Fruit fly (Drosophila melanogaster) whole organism, wandering third instar larva: ENCODE measurements around the gene CG15399.
A peak's percentile ranks its signal among the peaks of the same experiment; 100 is the strongest.

Source experiments
- Abd-B ChIP-seq: fragments of >200 bp; optimal IDR thresholded peaks from 2 replicates; lab custom pipeline; 2017; ENCODE audit warnings: missing biosample characterization, missing genetic modification characterization
- CG32264 ChIP-seq: fragments of 200-800 bp; sonication (Bioruptor generic); optimal IDR thresholded peaks from 2 replicates; lab custom pipeline; 2016; ENCODE audit warnings: missing biosample characterization, missing genetic modification characterization
- CG9705 ChIP-seq: fragments of 200-800 bp; sonication (Bioruptor generic); optimal IDR thresholded peaks from 2 replicates; lab custom pipeline; 2018; ENCODE audit warnings: missing biosample characterization, mild to moderate bottlenecking, missing genetic modification characterization
- CrebA ChIP-seq: fragments of 200-800 bp; sonication (Bioruptor generic); optimal IDR thresholded peaks from 2 replicates; lab custom pipeline; 2016; ENCODE audit warnings: missing biosample characterization, mild to moderate bottlenecking, missing genetic modification characterization, borderline replicate concordance
- Dfd ChIP-seq: fragments of >200 bp; optimal IDR thresholded peaks from 2 replicates; lab custom pipeline; 2017; ENCODE audit warnings: missing biosample characterization, missing genetic modification characterization
- Dif ChIP-seq: fragments of 200-275, 200-300 bp; sonication (Bioruptor generic); optimal IDR thresholded peaks from 2 replicates; lab custom pipeline; 2018; ENCODE audit warnings: missing biosample characterization, missing genetic modification characterization; ENCODE audit not compliant: partially characterized antibody
- GATAd ChIP-seq: sonication (Bioruptor generic); optimal IDR thresholded peaks from 2 replicates; lab custom pipeline; 2016; ENCODE audit warnings: missing biosample characterization, missing genetic modification characterization
- HLH106 ChIP-seq: fragments of 200-800 bp; optimal IDR thresholded peaks from 3 replicates; lab custom pipeline; 2019; ENCODE audit warnings: missing biosample characterization, mild to moderate bottlenecking, missing genetic modification characterization, moderate library complexity
- Hnf4 ChIP-seq: fragments of 200-800 bp; sonication (Bioruptor generic); optimal IDR thresholded peaks from 2 replicates; lab custom pipeline; 2016; ENCODE audit warnings: missing biosample characterization, mild to moderate bottlenecking, missing genetic modification characterization
- Hr78 ChIP-seq: fragments of >200 bp; optimal IDR thresholded peaks from 2 replicates; lab custom pipeline; 2017; ENCODE audit warnings: missing biosample characterization, missing genetic modification characterization
- Hr83 ChIP-seq: fragments of 200-300 bp; sonication (Bioruptor generic); optimal IDR thresholded peaks from 2 replicates; lab custom pipeline; 2016; ENCODE audit warnings: missing biosample characterization, mild to moderate bottlenecking, missing genetic modification characterization, moderate library complexity; ENCODE audit not compliant: poor library complexity, severe bottlenecking
- Jra ChIP-seq: sonication (Bioruptor generic); optimal IDR thresholded peaks from 2 replicates; lab custom pipeline; 2016; ENCODE audit warnings: missing biosample characterization, missing genetic modification characterization
- Mio ChIP-seq: sonication (Bioruptor generic); optimal IDR thresholded peaks from 2 replicates; lab custom pipeline; 2016; ENCODE audit warnings: missing biosample characterization, missing genetic modification characterization
- Myc ChIP-seq: fragments of >200 bp; optimal IDR thresholded peaks from 2 replicates; lab custom pipeline; 2017
- N ChIP-seq: fragments of >200 bp; optimal IDR thresholded peaks from 2 replicates; lab custom pipeline; 2018; ENCODE audit warnings: missing biosample characterization, missing external identifiers, missing genetic modification characterization
- OdsH ChIP-seq: fragments of 200-800 bp; sonication (Bioruptor generic); optimal IDR thresholded peaks from 2 replicates; lab custom pipeline; 2016; ENCODE audit warnings: missing biosample characterization, mild to moderate bottlenecking, missing genetic modification characterization
- Rel ChIP-seq, 2 experiments: fragments of 200-800 bp; sonication (Bioruptor generic) in 1 of 2; optimal IDR thresholded peaks; 2 replicates in 1 of 2; 3 replicates in 1 of 2; lab custom pipeline; 2016 to 2019; ENCODE audit warnings: mild to moderate bottlenecking in 2 of 2, missing biosample characterization in 2 of 2, missing genetic modification characterization in 2 of 2, moderate library complexity in 1 of 2
- Sp1 ChIP-seq: fragments of 200-800 bp; sonication (Bioruptor generic); optimal IDR thresholded peaks from 3 replicates; lab custom pipeline; 2019; ENCODE audit warnings: missing biosample characterization, mild to moderate bottlenecking, missing genetic modification characterization, moderate library complexity
- Vsx2 ChIP-seq: fragments of 200-300, 225-300 bp; sonication (Bioruptor generic); optimal IDR thresholded peaks from 2 replicates; lab custom pipeline; 2018; ENCODE audit warnings: missing biosample characterization, missing genetic modification characterization; ENCODE audit not compliant: partially characterized antibody
- br ChIP-seq: fragments of 200-800 bp; sonication (Bioruptor generic); optimal IDR thresholded peaks from 2 replicates; lab custom pipeline; 2016; ENCODE audit warnings: missing biosample characterization, missing genetic modification characterization
- brk ChIP-seq: fragments of 200-800 bp; sonication (Bioruptor generic); optimal IDR thresholded peaks from 2 replicates; lab custom pipeline; 2016; ENCODE audit warnings: missing biosample characterization, mild to moderate bottlenecking, missing genetic modification characterization
- dl ChIP-seq, 2 experiments: fragments of 175-275, 200-275 bp in 1 of 2; fragments of 200-275 bp in 1 of 2; sonication (Bioruptor generic); optimal IDR thresholded peaks; lab custom pipeline; 2018; ENCODE audit warnings: mild to moderate bottlenecking in 2 of 2, missing biosample characterization in 2 of 2, missing genetic modification characterization in 2 of 2, moderate library complexity in 2 of 2; ENCODE audit not compliant: partially characterized antibody in 2 of 2, insufficient read depth in 1 of 2
- dmrt93B ChIP-seq: fragments of 200-800 bp; sonication (Bioruptor generic); optimal IDR thresholded peaks from 2 replicates; lab custom pipeline; 2018; ENCODE audit warnings: missing biosample characterization, mild to moderate bottlenecking, missing genetic modification characterization
- dsf ChIP-seq: sonication (Bioruptor generic); optimal IDR thresholded peaks from 2 replicates; lab custom pipeline; 2016; ENCODE audit warnings: missing biosample characterization, missing genetic modification characterization, borderline replicate concordance
- ey ChIP-seq: fragments of 200-800 bp; sonication (Bioruptor generic); optimal IDR thresholded peaks from 2 replicates; lab custom pipeline; 2016; ENCODE audit warnings: missing biosample characterization, missing genetic modification characterization
- foxo ChIP-seq, 2 experiments: fragments of 200-800 bp; sonication (Bioruptor generic); optimal IDR thresholded peaks; 2 replicates in 1 of 2; 3 replicates in 1 of 2; lab custom pipeline; 2016 to 2017; ENCODE audit warnings: missing biosample characterization in 2 of 2, missing genetic modification characterization in 2 of 2
- fru ChIP-seq: fragments of 200-800 bp; sonication (Bioruptor generic); optimal IDR thresholded peaks from 3 replicates; lab custom pipeline; 2016; ENCODE audit warnings: missing biosample characterization, mild to moderate bottlenecking, missing genetic modification characterization
- h ChIP-seq: fragments of 200-800 bp; sonication (Bioruptor generic); optimal IDR thresholded peaks from 3 replicates; lab custom pipeline; 2016; ENCODE audit warnings: missing biosample characterization, mild to moderate bottlenecking, missing genetic modification characterization
- jim ChIP-seq: fragments of 175-275, 200-325 bp; sonication (Bioruptor generic); optimal IDR thresholded peaks from 2 replicates; lab custom pipeline; 2016; ENCODE audit warnings: missing biosample characterization, mild to moderate bottlenecking, missing genetic modification characterization
- lola ChIP-seq: fragments of >200 bp; optimal IDR thresholded peaks from 2 replicates; lab custom pipeline; 2017; ENCODE audit warnings: missing biosample characterization, missing genetic modification characterization
- pan ChIP-seq: fragments of >200 bp; optimal IDR thresholded peaks from 2 replicates; lab custom pipeline; 2017
- psq ChIP-seq: fragments of 200-800 bp; sonication (Bioruptor generic); optimal IDR thresholded peaks from 3 replicates; lab custom pipeline; 2017; ENCODE audit warnings: missing biosample characterization, mild to moderate bottlenecking, missing genetic modification characterization, moderate library complexity
- rgr ChIP-seq: fragments of 200-800 bp; sonication (Bioruptor generic); optimal IDR thresholded peaks from 3 replicates; lab custom pipeline; 2016; ENCODE audit warnings: missing biosample characterization, mild to moderate bottlenecking, missing genetic modification characterization
- sage ChIP-seq: fragments of 200-800 bp; sonication (Bioruptor generic); optimal IDR thresholded peaks from 2 replicates; lab custom pipeline; 2016; ENCODE audit warnings: missing biosample characterization, mild to moderate bottlenecking, missing genetic modification characterization
- sv ChIP-seq: fragments of 200-800 bp; sonication (Bioruptor generic); optimal IDR thresholded peaks from 3 replicates; lab custom pipeline; 2016; ENCODE audit warnings: missing biosample characterization, missing genetic modification characterization
- tai ChIP-seq: sonication (Bioruptor generic); optimal IDR thresholded peaks from 2 replicates; lab custom pipeline; 2016; ENCODE audit warnings: missing biosample characterization, missing genetic modification characterization
- usp ChIP-seq: fragments of >200 bp; optimal IDR thresholded peaks from 2 replicates; lab custom pipeline; 2017; ENCODE audit warnings: missing biosample characterization, missing genetic modification characterization
- woc ChIP-seq: sonication (Bioruptor generic); optimal IDR thresholded peaks from 2 replicates; lab custom pipeline; 2016; ENCODE audit warnings: missing biosample characterization, mild to moderate bottlenecking, missing genetic modification characterization

The CG15399 gene

DNA sequence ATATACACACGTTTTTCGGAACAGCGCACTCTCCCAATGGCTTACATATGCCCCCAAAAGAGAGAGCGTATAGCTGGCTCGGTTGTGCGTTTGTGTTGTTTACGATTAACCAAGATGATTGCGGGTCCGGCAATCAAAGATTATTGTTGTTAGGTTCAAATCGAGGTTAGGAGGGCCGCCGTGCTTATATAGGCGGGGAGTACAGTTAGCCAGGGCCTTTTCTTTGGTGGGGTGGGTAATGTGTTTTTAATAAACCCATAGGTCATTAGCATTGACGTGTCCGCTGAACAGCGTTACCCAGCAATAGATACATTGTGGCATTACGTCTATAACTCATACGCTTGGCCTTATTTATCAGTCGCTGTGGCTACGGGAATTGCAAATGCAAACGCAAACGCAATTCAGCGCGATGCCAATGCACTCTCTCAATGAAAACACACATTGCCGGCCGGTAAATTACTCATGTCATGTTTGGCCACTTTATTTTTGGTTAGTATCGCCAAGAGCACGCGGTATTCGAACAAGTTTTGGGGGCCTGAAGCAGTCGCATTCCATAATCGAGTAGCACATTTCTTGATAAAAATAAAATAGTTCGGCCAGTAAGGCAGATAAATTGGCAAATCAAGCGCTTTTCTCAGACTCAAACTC is 17.7 kb downstream of the CG15399 start:
- no peak for TF ChIP-seq CG32264 (GFP tag; lab: Kevin White, UChicago)
- TF ChIP-seq dl (GFP tag; optimal IDR thresholded peaks at IDR 0.05; lab: Kevin White, UChicago; ENCODE audit: insufficient read depth in 1 of 2, partially characterized antibody in 2 of 2), result peak in 1 of 2 experiments; percentile 15
- TF ChIP-seq Hr83 (GFP tag; lab: Kevin White, UChicago), result no peak
- no peak for TF ChIP-seq jim (GFP tag; lab: Kevin White, UChicago)
- TF ChIP-seq Myc, result no peak
- no peak for TF ChIP-seq woc
- TF ChIP-seq Rel (GFP tag; optimal IDR thresholded peaks at IDR 0.05; lab: Kevin White, UChicago), result no peak
- peak; percentile 42 for TF ChIP-seq Rel (tag; optimal IDR thresholded peaks at IDR 0.05; lab: Kevin White, UChicago)
- no peak for TF ChIP-seq ey (GFP tag; lab: Kevin White, UChicago)
- no peak for TF ChIP-seq Hnf4
- TF ChIP-seq foxo (GFP tag; optimal IDR thresholded peaks at IDR 0.05; lab: Kevin White, UChicago), result no peak
- no peak for TF ChIP-seq Sp1 (GFP tag; lab: Kevin White, UChicago)
- no peak for TF ChIP-seq CrebA (GFP tag; lab: Kevin White, UChicago)
- no peak for TF ChIP-seq CG9705 (GFP tag; lab: Kevin White, UChicago)
- TF ChIP-seq OdsH (GFP tag; lab: Kevin White, UChicago), result no peak
- no peak for TF ChIP-seq rgr (GFP tag; lab: Kevin White, UChicago)
- no peak for TF ChIP-seq HLH106 (tag; lab: Kevin White, UChicago)
- no peak for TF ChIP-seq Dif (GFP tag; lab: Kevin White, UChicago)

DNA sequence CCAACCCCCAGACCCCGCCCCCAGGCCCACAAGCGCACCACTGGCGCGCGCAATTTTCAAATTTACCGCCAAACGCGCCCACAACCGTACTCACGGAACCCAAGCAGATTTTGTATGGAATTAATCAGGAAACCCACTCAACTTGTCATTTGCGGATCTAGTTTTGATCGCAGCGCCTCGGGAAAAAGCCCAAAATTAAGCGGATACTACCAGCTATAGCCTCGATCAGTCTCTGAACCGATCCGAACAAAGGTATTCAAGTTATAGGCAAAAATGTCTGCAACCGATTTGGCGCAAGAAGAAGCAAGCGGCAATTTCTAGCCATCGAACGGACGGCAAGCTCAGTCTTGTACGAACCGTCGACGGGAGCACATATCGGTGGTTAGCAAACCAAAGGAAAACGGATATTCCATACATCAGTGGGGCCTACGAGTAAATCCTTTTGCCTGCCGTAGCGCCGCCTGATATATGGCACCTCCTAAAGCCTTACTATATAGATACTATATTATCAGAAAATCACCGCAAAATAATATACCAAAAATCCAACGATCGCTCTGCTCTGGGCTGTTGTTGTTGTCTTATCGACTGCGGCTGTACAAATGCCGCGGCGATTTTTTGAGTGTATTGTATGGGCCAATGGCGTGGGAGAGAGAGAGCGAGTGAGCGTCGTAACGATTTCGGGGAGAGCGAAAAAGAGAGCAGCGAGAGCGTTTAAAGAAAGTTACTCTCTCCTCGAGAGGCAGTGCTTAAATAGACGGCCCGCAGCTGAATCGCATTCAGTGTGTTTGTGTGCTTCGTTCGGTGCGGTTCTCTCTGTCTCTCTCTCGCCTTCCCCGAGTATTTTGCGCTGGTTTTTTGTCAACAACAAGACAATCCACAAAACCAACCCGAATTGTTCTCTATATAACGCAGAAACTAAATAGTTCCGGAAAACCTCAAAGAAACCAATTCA is 18.8 kb downstream of the CG15399 start, which contains the start of gene Pgk:
Pgk (minus strand) TSS at position 609 of the 952 bp plus-strand sequence.
- TF ChIP-seq pan, result no peak
- peak; percentile 54 for TF ChIP-seq sv (GFP tag; lab: Kevin White, UChicago)
- TF ChIP-seq Rel (GFP tag; optimal IDR thresholded peaks at IDR 0.05; lab: Kevin White, UChicago), result peak; percentile 66
- TF ChIP-seq Rel (tag; optimal IDR thresholded peaks at IDR 0.05; lab: Kevin White, UChicago), result peak; percentile 63
- TF ChIP-seq rgr (GFP tag; lab: Kevin White, UChicago), result peak; percentile 62
- peak; percentile 47 for TF ChIP-seq dsf (GFP tag; lab: Kevin White, UChicago)
- no peak for TF ChIP-seq GATAd (GFP tag; lab: Kevin White, UChicago)
- TF ChIP-seq woc, result no peak
- peak; percentile 100 for TF ChIP-seq Dif (GFP tag; lab: Kevin White, UChicago)
- TF ChIP-seq Mio, result no peak
- TF ChIP-seq lola, result no peak
- TF ChIP-seq foxo (GFP tag; optimal IDR thresholded peaks at IDR 0.05; lab: Kevin White, UChicago), result peak; percentile 38 to 47
- TF ChIP-seq dmrt93B (GFP tag; lab: Kevin White, UChicago), result no peak
- TF ChIP-seq Jra (GFP tag; lab: Kevin White, UChicago), result peak; percentile 43
- TF ChIP-seq jim (GFP tag; lab: Kevin White, UChicago), result peak; percentile 49
- TF ChIP-seq usp (GFP tag; lab: Kevin White, UChicago), result no peak
- TF ChIP-seq tai (GFP tag; lab: Kevin White, UChicago), result no peak
- peak; percentile 59 for TF ChIP-seq HLH106 (tag; lab: Kevin White, UChicago)
- peak; percentile 44 for TF ChIP-seq brk (GFP tag; lab: Kevin White, UChicago)
- TF ChIP-seq fru (GFP tag; lab: Kevin White, UChicago), result peak; percentile 66
- no peak for TF ChIP-seq CrebA (GFP tag; lab: Kevin White, UChicago)
- TF ChIP-seq psq, result peak; percentile 27
- TF ChIP-seq Vsx2 (GFP tag; lab: Kevin White, UChicago), result no peak
- no peak for TF ChIP-seq N (GFP tag; lab: Kevin White, UChicago)
- peak; percentile 78 for TF ChIP-seq Hnf4
- TF ChIP-seq CG32264 (GFP tag; lab: Kevin White, UChicago), result peak; percentile 64
- no peak for TF ChIP-seq Abd-B (GFP tag; lab: Kevin White, UChicago)
- TF ChIP-seq Hr83 (GFP tag; lab: Kevin White, UChicago), result peak; percentile 85
- TF ChIP-seq br (GFP tag; lab: Kevin White, UChicago), result peak; percentile 61
- TF ChIP-seq OdsH (GFP tag; lab: Kevin White, UChicago), result peak; percentile 20
- no peak for TF ChIP-seq Myc
- peak; percentile 87 for TF ChIP-seq Sp1 (GFP tag; lab: Kevin White, UChicago)
- TF ChIP-seq sage (GFP tag; lab: Kevin White, UChicago), result peak; percentile 80
- TF ChIP-seq Hr78 (GFP tag; lab: Kevin White, UChicago), result no peak
- TF ChIP-seq Dfd, result no peak
- peak; percentile 98 to 99 for TF ChIP-seq dl (GFP tag; optimal IDR thresholded peaks at IDR 0.05; lab: Kevin White, UChicago; ENCODE audit: insufficient read depth in 1 of 2, partially characterized antibody in 2 of 2)
- peak; percentile 35 for TF ChIP-seq ey (GFP tag; lab: Kevin White, UChicago)
- peak; percentile 79 for TF ChIP-seq h (GFP tag; lab: Kevin White, UChicago)
- TF ChIP-seq CG9705 (GFP tag; lab: Kevin White, UChicago), result no peak
